Worm (Caenorhabditis elegans): ENCODE measurements around the gene nucb-1.

- TF ChIP-seq alr-1 (tag; optimal IDR thresholded peaks at IDR 0.05) (no peak), ztf-11 (tag; optimal IDR thresholded peaks at IDR 0.05) (no peak)
Observed at ce11 chrX:10182613-10183012, 14.9 kb upstream of the nucb-1 start.
